Fruit fly (Drosophila melanogaster) whole organism, embryonic: ENCODE results near the gene srl.

ENCODE experiments used
- B-H1 ChIP-seq: fragments of 200-800 bp; sonication (Bioruptor generic); IDR thresholded peaks from 3 replicates; pipeline ENCODE4 v1.3.6; 2022; ENCODE audit warnings: missing biosample characterization, missing genetic modification characterization
- CG12391 ChIP-seq: fragments of 200-800 bp; sonication (Bioruptor generic); optimal IDR thresholded peaks from 3 replicates; lab custom pipeline; 2018; ENCODE audit warnings: missing biosample characterization, mild to moderate bottlenecking, missing genetic modification characterization, moderate library complexity
- CG12744 ChIP-seq: fragments of 200-800 bp; sonication (Bioruptor generic); optimal IDR thresholded peaks from 2 replicates; lab custom pipeline; 2016; ENCODE audit warnings: missing biosample characterization, missing genetic modification characterization
- CG13894 ChIP-seq: fragments of 200-800 bp; sonication (Bioruptor generic); optimal IDR thresholded peaks from 3 replicates; lab custom pipeline; 2018; ENCODE audit warnings: missing biosample characterization, mild to moderate bottlenecking, missing genetic modification characterization, moderate library complexity
- CG14050 ChIP-seq: fragments of 200-800 bp; sonication (Bioruptor generic); IDR thresholded peaks from 3 replicates; pipeline ENCODE4 v1.3.6; 2022; ENCODE audit warnings: missing biosample characterization, missing genetic modification characterization
- CG14441 ChIP-seq: fragments of 200-800 bp; sonication (Bioruptor generic); IDR thresholded peaks from 2 replicates; pipeline ENCODE4 v1.3.6; 2022; ENCODE audit warnings: missing biosample characterization, missing genetic modification characterization
- CG14667 ChIP-seq: fragments of 200-800 bp; sonication (Bioruptor generic); IDR thresholded peaks from 2 replicates; pipeline ENCODE4 v1.3.6; 2022; ENCODE audit warnings: missing biosample characterization, missing genetic modification characterization
- CG1529 ChIP-seq: fragments of 200-800 bp; sonication (Bioruptor generic); optimal IDR thresholded peaks from 3 replicates; lab custom pipeline; 2018; ENCODE audit warnings: missing biosample characterization, missing genetic modification characterization
- CG15601 ChIP-seq: fragments of 200-800 bp; sonication (Bioruptor generic); optimal IDR thresholded peaks from 3 replicates; lab custom pipeline; 2019; ENCODE audit warnings: missing biosample characterization, mild to moderate bottlenecking, missing genetic modification characterization, moderate library complexity
- CG1603 ChIP-seq: fragments of 200-800 bp; sonication (Bioruptor generic); optimal IDR thresholded peaks from 2 replicates; lab custom pipeline; 2019; ENCODE audit warnings: missing biosample characterization, mild to moderate bottlenecking, missing genetic modification characterization, moderate library complexity
- CG16813 ChIP-seq: fragments of 200-800 bp; sonication (Bioruptor generic); IDR thresholded peaks from 3 replicates; pipeline ENCODE4 v1.3.6; 2022; ENCODE audit warnings: missing biosample characterization, missing genetic modification characterization; ENCODE audit not compliant: partially characterized antibody
- CG30020 ChIP-seq: fragments of 200-800 bp; optimal IDR thresholded peaks from 2 replicates; lab custom pipeline; 2019; ENCODE audit warnings: missing biosample characterization, mild to moderate bottlenecking, missing genetic modification characterization, moderate library complexity
- CG34376 ChIP-seq: fragments of 200-800 bp; sonication (Bioruptor generic); optimal IDR thresholded peaks from 2 replicates; lab custom pipeline; 2018; ENCODE audit warnings: missing biosample characterization, mild to moderate bottlenecking, missing genetic modification characterization
- CG4707 ChIP-seq: fragments of 200-800 bp; sonication (Bioruptor generic); optimal IDR thresholded peaks from 2 replicates; lab custom pipeline; 2018; ENCODE audit warnings: missing biosample characterization, mild to moderate bottlenecking, missing genetic modification characterization, moderate library complexity
- CG5245 ChIP-seq: fragments of 200-800 bp; sonication (Bioruptor generic); optimal IDR thresholded peaks from 3 replicates; lab custom pipeline; 2016; ENCODE audit warnings: missing biosample characterization, missing genetic modification characterization
- CG6854 ChIP-seq: fragments of 200-800 bp; sonication (Bioruptor generic); optimal IDR thresholded peaks from 3 replicates; lab custom pipeline; 2017; ENCODE audit warnings: missing biosample characterization, mild to moderate bottlenecking, missing genetic modification characterization
- Chrac-16 ChIP-seq: fragments of 200-800 bp; sonication (Bioruptor generic); optimal IDR thresholded peaks from 3 replicates; lab custom pipeline; 2016; ENCODE audit warnings: missing biosample characterization, missing genetic modification characterization
- Doc2 ChIP-seq: fragments of 200-800 bp; sonication (Bioruptor generic); IDR thresholded peaks from 2 replicates; pipeline ENCODE4 v1.3.6; 2022; ENCODE audit warnings: missing biosample characterization, missing genetic modification characterization
- Elba2 ChIP-seq: fragments of 200-800 bp; sonication (Bioruptor generic); optimal IDR thresholded peaks from 3 replicates; lab custom pipeline; 2016; ENCODE audit warnings: missing biosample characterization, missing genetic modification characterization
- Ets97D ChIP-seq: fragments of 200-800 bp; sonication (Bioruptor generic); optimal IDR thresholded peaks from 3 replicates; lab custom pipeline; 2016; ENCODE audit warnings: missing biosample characterization, missing genetic modification characterization
- HHEX ChIP-seq: fragments of 200-800 bp; sonication (Bioruptor generic); optimal IDR thresholded peaks from 3 replicates; lab custom pipeline; 2017; ENCODE audit warnings: missing biosample characterization, mild to moderate bottlenecking, missing genetic modification characterization, missing genetic modification reagents
- NC2α ChIP-seq: fragments of 200-800 bp; sonication (Bioruptor generic); optimal IDR thresholded peaks from 2 replicates; lab custom pipeline; 2016; ENCODE audit warnings: missing biosample characterization, missing genetic modification characterization
- NC2β ChIP-seq: fragments of 200-800 bp; sonication (Bioruptor generic); optimal IDR thresholded peaks from 2 replicates; lab custom pipeline; 2016; ENCODE audit warnings: missing biosample characterization, missing genetic modification characterization
- Oaz ChIP-seq: fragments of 200-800 bp; sonication (Bioruptor generic); IDR thresholded peaks from 2 replicates; pipeline ENCODE4 v1.3.6; 2022; ENCODE audit warnings: missing biosample characterization, missing genetic modification characterization
- Sox102F ChIP-seq: fragments of 200-800 bp; sonication (Bioruptor generic); optimal IDR thresholded peaks from 2 replicates; lab custom pipeline; 2018; ENCODE audit warnings: missing biosample characterization, mild to moderate bottlenecking, missing genetic modification characterization, moderate library complexity
- ato ChIP-seq: fragments of 200-800 bp; sonication (Bioruptor generic); IDR thresholded peaks from 2 replicates; pipeline ENCODE4 v1.3.6; 2022; ENCODE audit warnings: missing biosample characterization, missing genetic modification characterization; ENCODE audit not compliant: partially characterized antibody
- az2 ChIP-seq: fragments of 200-800 bp; sonication (Bioruptor generic); optimal IDR thresholded peaks from 3 replicates; lab custom pipeline; 2016; ENCODE audit warnings: missing biosample characterization, missing genetic modification characterization
- bowl ChIP-seq: fragments of 200-800 bp; sonication (Bioruptor generic); IDR thresholded peaks from 2 replicates; pipeline ENCODE4 v1.3.6; 2022; ENCODE audit warnings: missing biosample characterization, missing genetic modification characterization
- btn ChIP-seq: fragments of 200-800 bp; sonication (Bioruptor generic); optimal IDR thresholded peaks from 2 replicates; lab custom pipeline; 2016; ENCODE audit warnings: missing biosample characterization, missing genetic modification characterization
- cato ChIP-seq: fragments of 200-800 bp; sonication (Bioruptor generic); optimal IDR thresholded peaks from 2 replicates; lab custom pipeline; 2016; ENCODE audit warnings: missing biosample characterization, missing genetic modification characterization, borderline replicate concordance
- chif ChIP-seq, 2 experiments: fragments of 200-800 bp; sonication (Bioruptor generic); optimal IDR thresholded peaks; 3 replicates each; lab custom pipeline; 2016; ENCODE audit warnings: missing biosample characterization in 2 of 2, missing genetic modification characterization in 2 of 2
- hth ChIP-seq: fragments of >200 bp; optimal IDR thresholded peaks from 2 replicates; lab custom pipeline; 2017; ENCODE audit warnings: inconsistent platforms
- mirr ChIP-seq: fragments of 200-800 bp; sonication (Bioruptor generic); optimal IDR thresholded peaks from 3 replicates; lab custom pipeline; 2018; ENCODE audit warnings: missing biosample characterization, mild to moderate bottlenecking, missing genetic modification characterization
- oc ChIP-seq: fragments of 200-800 bp; sonication (Bioruptor generic); optimal IDR thresholded peaks from 2 replicates; lab custom pipeline; 2018; ENCODE audit warnings: missing biosample characterization, mild to moderate bottlenecking, missing genetic modification characterization, moderate library complexity
- phol ChIP-seq: fragments of 200-800 bp; sonication (Bioruptor generic); optimal IDR thresholded peaks from 3 replicates; lab custom pipeline; 2018; ENCODE audit warnings: missing biosample characterization, mild to moderate bottlenecking, missing genetic modification characterization, moderate library complexity
- psq ChIP-seq: fragments of 200-800 bp; sonication (Bioruptor generic); optimal IDR thresholded peaks from 2 replicates; lab custom pipeline; 2017; ENCODE audit warnings: missing biosample characterization, missing genetic modification characterization
- ranshi ChIP-seq: fragments of 200-800 bp; sonication (Bioruptor generic); IDR thresholded peaks from 2 replicates; pipeline ENCODE4 v1.3.6; 2022; ENCODE audit warnings: missing biosample characterization, missing genetic modification characterization
- run ChIP-seq: fragments of 200-800 bp; sonication (Bioruptor generic); optimal IDR thresholded peaks from 3 replicates; lab custom pipeline; 2018; ENCODE audit warnings: missing biosample characterization, mild to moderate bottlenecking, missing genetic modification characterization
- sens ChIP-seq: fragments of 200-800 bp; sonication (Bioruptor generic); peaks from one replicate; lab custom pipeline; 2016; ENCODE audit warnings: missing biosample characterization, missing genetic modification characterization
- seq ChIP-seq: fragments of 200-800 bp; sonication (Bioruptor generic); IDR thresholded peaks from 2 replicates; pipeline ENCODE4 v1.3.6; 2022; ENCODE audit warnings: missing biosample characterization, missing genetic modification characterization
- sim ChIP-seq: fragments of 200-800 bp; sonication (Bioruptor generic); IDR thresholded peaks from 2 replicates; pipeline ENCODE4 v1.3.6; 2022; ENCODE audit warnings: missing biosample characterization, missing genetic modification characterization
- sisA ChIP-seq: fragments of 200-800 bp; sonication (Bioruptor generic); IDR thresholded peaks from 2 replicates; pipeline ENCODE4 v1.3.6; 2022; ENCODE audit warnings: missing biosample characterization, missing genetic modification characterization
- slp2 ChIP-seq: fragments of 200-800 bp; sonication (Bioruptor generic); optimal IDR thresholded peaks from 2 replicates; lab custom pipeline; 2016; ENCODE audit warnings: missing biosample characterization, missing genetic modification characterization
- sqz ChIP-seq: fragments of 200-800 bp; sonication (Bioruptor generic); optimal IDR thresholded peaks from 3 replicates; lab custom pipeline; 2018; ENCODE audit warnings: missing biosample characterization, mild to moderate bottlenecking, missing genetic modification characterization
- ssp ChIP-seq: fragments of 200-800 bp; sonication (Bioruptor generic); IDR thresholded peaks from 2 replicates; pipeline ENCODE4 v1.3.6; 2022; ENCODE audit warnings: missing biosample characterization, missing genetic modification characterization
- tin ChIP-seq: fragments of 200-800 bp; sonication (Bioruptor generic); optimal IDR thresholded peaks from 3 replicates; lab custom pipeline; 2016; ENCODE audit warnings: missing biosample characterization, missing genetic modification characterization
- twi ChIP-seq: fragments of 200-800 bp; optimal IDR thresholded peaks from 2 replicates; lab custom pipeline; 2019; ENCODE audit warnings: missing biosample characterization, mild to moderate bottlenecking, missing genetic modification characterization, moderate library complexity
- tx ChIP-seq: fragments of 200-800 bp; sonication (Bioruptor generic); optimal IDR thresholded peaks from 2 replicates; lab custom pipeline; 2016; ENCODE audit warnings: missing biosample characterization, missing genetic modification characterization
- unpg ChIP-seq: fragments of 200-800 bp; sonication (Bioruptor generic); optimal IDR thresholded peaks from 3 replicates; lab custom pipeline; 2018; ENCODE audit warnings: missing biosample characterization, mild to moderate bottlenecking, missing genetic modification characterization, moderate library complexity
- wek ChIP-seq: fragments of 200-800 bp; sonication (Bioruptor generic); optimal IDR thresholded peaks from 3 replicates; lab custom pipeline; 2018; ENCODE audit warnings: missing biosample characterization, mild to moderate bottlenecking, missing genetic modification characterization, moderate library complexity
- zf30C ChIP-seq: fragments of 200-800 bp; sonication (Bioruptor generic); optimal IDR thresholded peaks from 3 replicates; lab custom pipeline; 2018; ENCODE audit warnings: missing biosample characterization, mild to moderate bottlenecking, missing genetic modification characterization
- zfh1 ChIP-seq: fragments of 200-800 bp; sonication (Bioruptor generic); IDR thresholded peaks from 3 replicates; pipeline ENCODE4 v1.3.6; 2022; ENCODE audit warnings: missing biosample characterization, missing genetic modification characterization

The srl gene

dm6 chr3R:4387490-4387889, 41.6 kb downstream of the srl start, which contains the start of gene tub (continued):
- TF ChIP-seq CG16813 (GFP tag; lab: Robert Waterston, UW) (no peak), chif (GFP tag; optimal IDR thresholded peaks at IDR 0.05; lab: Kevin White, UChicago) (peak; percentile 20 to 51), psq (peak; percentile 32), sens (GFP tag; lab: Kevin White, UChicago) (peak; percentile 91), Elba2 (GFP tag; lab: Kevin White, UChicago) (no peak), wek (GFP tag; lab: Kevin White, UChicago) (peak; percentile 98), CG5245 (peak; percentile 30), B-H1 (no peak), ato (GFP tag; lab: Robert Waterston, UW) (no peak), seq (no peak), zfh1 (GFP tag; lab: Robert Waterston, UW) (peak; percentile 66; the same call in 2 of the 3 replicates), Sox102F (no peak), unpg (no peak), CG14667 (GFP tag; lab: Robert Waterston, UW) (no peak), HHEX (GFP tag; lab: Kevin White, UChicago) (no peak), tin (peak; percentile 41), oc (tag; lab: Kevin White, UChicago) (no peak), cato (GFP tag; lab: Kevin White, UChicago) (no peak), CG15601 (tag; lab: Kevin White, UChicago) (no peak), mirr (GFP tag; lab: Kevin White, UChicago) (no peak), slp2 (GFP tag; lab: Kevin White, UChicago) (no peak), zf30C (GFP tag; lab: Kevin White, UChicago) (no peak), phol (peak; percentile 91), CG1603 (tag; lab: Kevin White, UChicago) (peak; percentile 77), az2 (peak; percentile 35), Oaz (GFP tag; lab: Robert Waterston, UW) (no peak), sim (GFP tag; lab: Robert Waterston, UW) (no peak), CG34376 (peak; percentile 11), hth (lab: Kevin White, UChicago) (no peak), ssp (GFP tag; lab: Robert Waterston, UW) (peak; percentile 72), CG14050 (GFP tag; lab: Robert Waterston, UW) (no peak), NC2β (no peak), ranshi (GFP tag; lab: Robert Waterston, UW) (no peak), Ets97D (peak; percentile 66), NC2α (no peak), CG12391 (tag; lab: Kevin White, UChicago) (peak; percentile 58), tx (GFP tag; lab: Kevin White, UChicago) (no peak), CG12744 (GFP tag; lab: Kevin White, UChicago) (no peak), sqz (GFP tag; lab: Kevin White, UChicago) (no peak), CG14441 (GFP tag; lab: Robert Waterston, UW) (peak; percentile 31; the same call in 1 of the 2 replicates), CG30020 (peak; percentile 88), btn (GFP tag; lab: Kevin White, UChicago) (no peak), run (tag; lab: Kevin White, UChicago) (no peak), CG6854 (GFP tag; lab: Kevin White, UChicago) (no peak), sisA (GFP tag; lab: Robert Waterston, UW) (no peak), bowl (GFP tag; lab: Robert Waterston, UW) (no peak), twi (tag; lab: Kevin White, UChicago) (peak; percentile 39), CG1529 (GFP tag; lab: Kevin White, UChicago) (no peak), Chrac-16 (GFP tag; lab: Kevin White, UChicago) (peak; percentile 31), Doc2 (GFP tag; lab: Robert Waterston, UW) (no peak), CG13894 (tag; lab: Kevin White, UChicago) (no peak), CG4707 (GFP tag; lab: Kevin White, UChicago) (no peak)
